Worm (Caenorhabditis elegans): ENCODE measurements around the gene srw-31.

DNA sequence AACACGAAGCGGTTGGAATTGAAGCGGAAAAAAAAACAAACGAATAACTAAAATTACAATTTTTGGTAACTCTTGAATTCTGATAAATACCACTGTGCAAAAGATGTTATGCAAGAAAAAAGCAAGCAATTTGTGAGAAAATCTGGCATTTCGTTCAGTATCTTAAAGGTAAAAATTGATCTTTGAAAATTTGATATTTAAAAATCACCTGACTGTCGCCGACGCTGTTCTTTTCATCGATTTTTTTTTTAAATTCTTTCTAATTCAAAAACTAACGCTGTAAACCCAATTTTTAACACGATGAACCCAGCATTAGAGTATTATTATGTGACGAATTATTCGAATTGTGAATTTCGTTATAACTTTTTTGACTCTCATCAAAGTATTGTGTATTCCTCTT is 32.7 kb upstream of the srw-31 start, which contains the start of gene srh-123:
- TF ChIP-seq dpff-1 (tag; optimal IDR thresholded peaks at IDR 0.05) (no peak), nhr-27 (tag; optimal IDR thresholded peaks at IDR 0.05) (no peak), B0019.2 (GFP tag; conservative IDR thresholded peaks at IDR 0.05) (no peak), lin-54 (GFP tag; optimal IDR thresholded peaks at IDR 0.05) (no peak), lin-40 (tag; optimal IDR thresholded peaks at IDR 0.05) (no peak)
